Worm (Caenorhabditis elegans): ENCODE data around the gene T28F3.11.
"Not testable (repeated sequence)": the region's sequence is repeated elsewhere in the genome, so short reads cannot be mapped to it uniquely, and the experiment has no call there.

The T28F3.11 gene

DNA sequence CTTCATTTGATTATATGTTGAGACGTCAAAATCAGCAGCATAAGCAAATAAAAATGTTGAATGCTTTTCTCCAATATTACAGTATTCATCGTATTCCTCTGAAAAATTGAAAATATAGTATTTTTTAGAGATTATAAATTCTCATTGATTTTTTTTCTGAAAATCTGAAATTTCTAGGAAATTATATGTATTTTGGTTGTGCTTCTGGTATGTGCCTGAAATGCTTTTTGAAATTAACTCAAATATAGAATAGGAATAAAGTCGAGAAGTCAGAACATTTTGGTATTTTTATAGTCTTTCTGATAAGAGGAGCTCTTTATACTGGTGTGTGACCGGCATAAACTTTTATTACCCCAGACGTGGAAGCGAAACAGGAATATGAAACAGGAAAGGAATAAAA is 15.7 kb upstream of the T28F3.11 start, which contains the start of gene T28F3.8:
TSS of gene T28F3.8 (minus strand) at position 101 of the 400 bp plus-strand sequence.
- not testable (repeated sequence) for TF ChIP-seq madf-2, ceh-18, tbx-7 (tag; optimal IDR thresholded peaks at IDR 0.05)

DNA sequence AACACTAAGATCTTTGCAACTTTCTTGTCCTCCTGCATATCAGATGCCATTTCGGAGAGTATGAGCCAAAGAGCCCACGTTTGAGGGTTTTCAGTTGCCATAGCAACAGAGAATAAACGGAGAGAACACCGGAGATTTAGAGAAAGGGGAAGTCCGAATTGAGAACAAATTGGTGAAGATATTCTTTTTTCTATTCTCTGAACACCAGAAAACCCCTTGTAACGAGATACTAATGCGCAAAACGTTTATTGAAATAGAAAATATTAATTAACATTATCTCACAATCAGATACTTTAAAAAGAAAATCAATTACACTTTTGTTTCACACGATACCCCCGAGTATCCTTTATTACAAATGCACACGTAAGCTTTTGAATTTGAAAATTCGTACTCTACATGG is 10.5 kb upstream of the T28F3.11 start, which contains the start of gene ifta-2:
TSS of gene ifta-2 (minus strand) at position 101 of the 400 bp plus-strand sequence.
- TF ChIP-seq ceh-48 (tag; optimal IDR thresholded peaks at IDR 0.05) (no peak), sox-4 (tag; optimal IDR thresholded peaks at IDR 0.05) (no peak), dve-1 (tag; optimal IDR thresholded peaks at IDR 0.05) (no peak), ceh-18 (tag; optimal IDR thresholded peaks at IDR 0.05) (no peak), syd-9 (tag; optimal IDR thresholded peaks at IDR 0.05) (no peak), fkh-6 (tag; optimal IDR thresholded peaks at IDR 0.05) (no peak), ttx-3 (tag; optimal IDR thresholded peaks at IDR 0.05) (no peak)

DNA sequence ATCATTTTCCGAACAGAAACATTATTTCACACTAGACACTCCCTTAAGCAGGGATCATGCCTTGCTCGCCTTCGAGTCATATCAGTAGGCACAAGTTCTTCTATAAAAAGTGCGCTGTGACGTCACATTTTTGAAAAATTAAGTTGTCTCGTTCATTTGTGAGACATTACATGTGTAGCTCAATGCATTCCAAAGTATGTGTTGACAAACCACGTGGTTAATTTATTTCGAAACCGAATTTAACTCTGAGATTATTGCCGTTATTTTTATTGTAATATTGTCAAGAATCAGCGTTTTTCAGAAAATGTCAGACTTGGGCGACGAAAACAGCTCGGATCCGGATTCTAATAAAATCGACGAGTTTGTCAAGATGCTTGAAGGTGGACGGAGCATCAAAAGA is 3.0 kb upstream of the T28F3.11 start, which contains the start of gene T28F3.5:
TSS of gene T28F3.5 (plus strand) at position 301 of the 400 bp plus-strand sequence.
- no peak for TF ChIP-seq nhr-11 (tag; optimal IDR thresholded peaks at IDR 0.05)
- no peak for TF ChIP-seq hlh-8 (tag; optimal IDR thresholded peaks at IDR 0.05)
- TF ChIP-seq Y22D7AL.16 (tag; optimal IDR thresholded peaks at IDR 0.05): no peak
- no peak for TF ChIP-seq gmeb-2 (tag; optimal IDR thresholded peaks at IDR 0.05)
- TF ChIP-seq pqm-1 (tag; optimal IDR thresholded peaks at IDR 0.05): no peak
- TF ChIP-seq ref-2 (tag; optimal IDR thresholded peaks at IDR 0.05): no peak
- TF ChIP-seq madf-2 (tag; optimal IDR thresholded peaks at IDR 0.05): no peak
- no peak for TF ChIP-seq pax-1 (tag; optimal IDR thresholded peaks at IDR 0.05)
- no peak for TF ChIP-seq ceh-6 (GFP tag; optimal IDR thresholded peaks at IDR 0.05)
- no peak for TF ChIP-seq sdc-2 (tag; optimal IDR thresholded peaks at IDR 0.05)

DNA sequence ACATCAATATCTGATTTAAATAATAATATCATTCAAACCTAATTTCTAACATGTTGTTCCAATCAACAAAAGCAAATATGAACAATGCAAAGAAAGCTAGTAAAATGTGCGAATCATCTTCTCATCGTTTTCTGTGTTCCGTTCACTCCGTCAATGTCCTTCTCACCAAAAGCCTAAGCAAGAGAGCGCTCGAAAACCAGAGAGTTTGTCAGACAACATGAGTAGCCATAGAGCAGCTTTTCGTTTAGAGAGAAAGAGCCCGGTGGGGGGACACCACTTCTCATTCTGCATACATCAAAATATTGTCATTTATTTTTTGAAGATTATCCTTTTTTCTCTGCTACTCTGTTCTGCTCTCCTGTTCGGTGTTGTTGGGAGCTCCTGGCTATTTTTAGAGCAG is 2.2 kb upstream of the T28F3.11 start:
- TF ChIP-seq sox-2 (GFP tag; IDR thresholded peaks at IDR 0.05): no peak
- no peak for TF ChIP-seq ets-4 (tag; optimal IDR thresholded peaks at IDR 0.05)
- no peak for TF ChIP-seq pros-1 (tag; optimal IDR thresholded peaks at IDR 0.05)
- TF ChIP-seq unc-55 (GFP tag; optimal IDR thresholded peaks at IDR 0.05): peak; percentile 18
- TF ChIP-seq ceh-24 (tag; optimal IDR thresholded peaks at IDR 0.05): no peak

DNA sequence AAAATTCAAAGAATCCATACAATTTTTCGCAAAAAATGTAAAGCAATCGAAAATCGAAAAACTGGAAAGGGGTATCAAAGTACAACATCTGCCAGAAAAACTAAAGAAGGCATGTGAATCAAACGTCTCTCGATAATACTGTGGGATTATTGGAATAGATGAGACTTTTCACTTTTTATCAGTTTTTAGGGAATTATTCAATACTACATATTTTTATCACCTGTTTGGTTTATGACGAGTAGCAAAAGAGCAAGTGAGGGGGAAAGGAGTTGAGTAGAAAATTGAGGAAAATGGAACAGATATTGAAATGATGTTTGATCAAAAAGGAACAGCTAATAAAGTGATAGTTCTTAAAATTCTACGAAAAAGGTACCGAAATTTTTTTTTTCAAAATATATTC is 1.6 kb upstream of the T28F3.11 start:
- TF ChIP-seq mec-3 (tag; optimal IDR thresholded peaks at IDR 0.05; ENCODE audit: borderline replicate concordance) (no peak), pat-9 (tag; optimal IDR thresholded peaks at IDR 0.05) (no peak), pha-4 (tag; optimal IDR thresholded peaks at IDR 0.05) (no peak), ceh-48 (tag; optimal IDR thresholded peaks at IDR 0.05) (no peak), unc-42 (tag; optimal IDR thresholded peaks at IDR 0.05) (no peak), ztf-16 (tag; optimal IDR thresholded peaks at IDR 0.05) (no peak), npax-4 (tag; optimal IDR thresholded peaks at IDR 0.05) (no peak), lim-6 (tag; optimal IDR thresholded peaks at IDR 0.05) (no peak), sdc-2 (tag; optimal IDR thresholded peaks at IDR 0.05) (no peak), dmd-4 (tag; optimal IDR thresholded peaks at IDR 0.05; ENCODE audit: borderline replicate concordance) (no peak), ets-4 (tag; optimal IDR thresholded peaks at IDR 0.05) (no peak), ceh-18 (tag; optimal IDR thresholded peaks at IDR 0.05) (no peak), ceh-6 (GFP tag; optimal IDR thresholded peaks at IDR 0.05) (no peak), elt-2 (tag; optimal IDR thresholded peaks at IDR 0.05) (no peak), pha-2 (tag; optimal IDR thresholded peaks at IDR 0.05) (no peak), hlh-6 (tag; optimal IDR thresholded peaks at IDR 0.05) (no peak), nhr-11 (tag; optimal IDR thresholded peaks at IDR 0.05) (no peak), nhr-232 (tag; optimal IDR thresholded peaks at IDR 0.05) (no peak), ceh-30 (tag; optimal IDR thresholded peaks at IDR 0.05) (no peak)
